Worm (Caenorhabditis elegans) whole organism, mixed stage, embryonic: ENCODE measurements around the gene Y48A6B.3.

Experiments used
- blmp-1 ChIP-seq: fragments of 150-350 bp; optimal IDR thresholded peaks from 2 replicates; lab custom pipeline; 2014; ENCODE audit warnings: missing biosample characterization, missing genetic modification characterization
- lin-32 ChIP-seq: fragments of 200-800 bp; sonication (Bioruptor generic); optimal IDR thresholded peaks from 2 replicates; lab custom pipeline; 2018; ENCODE audit warnings: mild to moderate bottlenecking, missing genetic modification characterization, missing compliant biosample characterization
- mep-1 ChIP-seq: fragments of 150-350 bp; optimal IDR thresholded peaks from 2 replicates; lab custom pipeline; 2017; ENCODE audit warnings: missing biosample characterization, missing genetic modification reagents, missing genetic modification characterization, inconsistent platforms
- nhr-28 ChIP-seq: fragments of 150-350 bp; optimal IDR thresholded peaks from 2 replicates; lab custom pipeline; 2014; ENCODE audit warnings: missing biosample characterization, missing genetic modification characterization
- snpc-4 ChIP-seq: fragments of 150-350 bp; optimal IDR thresholded peaks from 2 replicates; lab custom pipeline; 2014; ENCODE audit warnings: missing biosample characterization, missing genetic modification characterization
- unc-39 ChIP-seq: fragments of 150-350 bp; optimal IDR thresholded peaks from 2 replicates; lab custom pipeline; 2014; ENCODE audit warnings: missing biosample characterization, missing genetic modification characterization
- unc-62 ChIP-seq: fragments of 150-350 bp; optimal IDR thresholded peaks from 2 replicates; lab custom pipeline; 2014; ENCODE audit warnings: missing biosample characterization, missing genetic modification reagents, missing genetic modification characterization

DNA sequence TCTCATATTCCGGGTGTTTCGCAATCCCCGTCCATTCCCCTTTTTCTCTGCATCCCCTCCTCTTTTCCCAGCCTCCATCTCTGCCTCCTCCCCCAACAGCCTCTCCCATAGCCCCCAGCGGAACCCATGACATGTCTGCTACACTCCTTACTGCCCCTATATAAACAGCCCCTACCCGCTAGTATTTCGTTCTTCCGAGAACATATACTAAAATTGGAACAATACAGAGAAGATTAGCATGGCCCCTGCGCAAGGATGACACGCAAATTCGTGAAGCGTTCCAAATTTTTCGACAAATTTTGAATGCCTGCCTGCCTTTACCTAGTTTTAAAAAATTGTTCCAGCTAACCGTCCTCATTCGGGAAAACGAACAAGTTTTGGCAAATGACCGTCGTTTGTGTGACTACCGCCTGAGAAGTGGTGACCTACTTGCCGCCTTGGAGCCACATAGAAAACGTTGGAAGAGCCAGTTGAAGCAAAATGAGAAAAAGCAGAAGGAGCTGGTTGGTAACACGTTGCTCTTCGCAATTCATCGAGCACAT lies 18.5 kb upstream of the Y48A6B.3 start:
- peak; percentile 91 for TF ChIP-seq mep-1 (tag; lab: Kevin White, UChicago)
- peak; percentile 25 for TF ChIP-seq nhr-28
- TF ChIP-seq lin-32 (GFP tag; lab: Kevin White, UChicago): peak; percentile 93
- no peak for TF ChIP-seq unc-39
- peak; percentile 89 for TF ChIP-seq unc-62 (GFP tag; lab: Kevin White, UChicago)
- no peak for TF ChIP-seq blmp-1 (tag; lab: Kevin White, UChicago)
- TF ChIP-seq snpc-4: no peak
